Worm (Caenorhabditis elegans): ENCODE measurements around the gene T20D4.12.

- TF ChIP-seq dox-1 (GFP tag; IDR thresholded peaks at IDR 0.05), result no peak
- TF ChIP-seq cebp-2 (GFP tag; IDR thresholded peaks at IDR 0.05), result no peak
These were observed 5.9 kb upstream of the T20D4.12 start for ce11 chrV:3391005-3391404.
